Worm (Caenorhabditis elegans): Measurements from ENCODE around the gene F48G7.13.

ce11 chrV:622902-623301 lies 7.5 kb downstream of the F48G7.13 start, which contains the start of gene F48G7.5:
- TF ChIP-seq klf-2 (GFP tag; conservative IDR thresholded peaks at IDR 0.05) (no peak), T22C8.4 (GFP tag; IDR thresholded peaks at IDR 0.05) (no peak), flt-1 (GFP tag; IDR thresholded peaks at IDR 0.05) (no peak), ztf-23 (GFP tag; IDR thresholded peaks at IDR 0.05) (no peak), tab-1 (GFP tag; IDR thresholded peaks at IDR 0.05) (no peak), ztf-29 (GFP tag; IDR thresholded peaks at IDR 0.05) (no peak), med-1 (GFP tag; optimal IDR thresholded peaks at IDR 0.05; ENCODE audit: insufficient read depth) (no peak)
